Worm (Caenorhabditis elegans): Measurements from ENCODE around the gene F55G1.15.
A peak's percentile ranks its signal among the peaks of the same experiment; 100 is the strongest.

Gene F55G1.15

DNA sequence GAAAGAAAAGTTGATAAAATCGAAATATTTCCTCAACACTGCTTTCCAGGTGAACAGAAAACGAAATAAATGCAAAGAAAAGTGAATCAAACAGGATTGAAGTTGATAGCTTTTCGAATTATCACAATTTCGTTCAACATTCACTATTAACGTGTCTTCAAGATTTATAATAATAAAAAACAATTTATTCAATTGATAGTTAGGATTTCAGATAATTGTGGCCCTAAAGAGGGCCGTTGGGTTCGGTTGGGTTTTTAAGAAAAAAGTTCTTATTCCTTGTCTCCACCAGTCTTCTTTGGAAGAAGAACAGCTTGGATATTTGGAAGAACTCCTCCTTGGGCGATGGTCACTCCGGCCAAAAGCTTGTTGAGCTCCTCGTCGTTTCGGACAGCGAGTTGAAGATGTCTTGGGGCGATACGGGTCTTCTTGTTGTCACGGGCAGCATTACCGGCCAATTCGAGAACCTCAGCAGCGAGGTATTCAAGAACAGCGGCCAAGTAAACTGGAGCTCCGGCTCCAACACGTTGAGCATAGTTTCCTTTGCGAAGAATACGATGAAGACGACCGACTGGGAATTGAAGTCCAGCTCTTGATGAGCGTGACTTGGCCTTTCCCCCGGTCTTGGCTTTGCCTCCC lies 15.6 kb downstream of the F55G1.15 start:
- peak; percentile 69 for TF ChIP-seq ama-1 (optimal IDR thresholded peaks at IDR 0.05)
- TF ChIP-seq sea-1 (GFP tag; conservative IDR thresholded peaks at IDR 0.05), result peak; percentile 76
- TF ChIP-seq flt-1 (GFP tag; IDR thresholded peaks at IDR 0.05), result peak; percentile 39; the same call in 1 of the 2 replicates
- peak; percentile 39 for TF ChIP-seq aly-1 (tag; optimal IDR thresholded peaks at IDR 0.05)
- TF ChIP-seq tbx-11 (GFP tag; IDR thresholded peaks at IDR 0.05), result peak; percentile 8; the same call in 1 of the 2 replicates

ce11 chrIV:7478134-7478533 lies 23.1 kb downstream of the F55G1.15 start, which contains the start of gene rod-1:
rod-1 (plus strand) TSS chrIV:7478452.
- no peak for TF ChIP-seq flt-1 (GFP tag; IDR thresholded peaks at IDR 0.05)
- no peak for TF ChIP-seq tbx-11 (GFP tag; IDR thresholded peaks at IDR 0.05)
- no peak for TF ChIP-seq scrt-1 (GFP tag; IDR thresholded peaks at IDR 0.05)
- TF ChIP-seq F13C5.2 (tag; optimal IDR thresholded peaks at IDR 0.05), result no peak
- no peak for TF ChIP-seq ets-7 (tag; optimal IDR thresholded peaks at IDR 0.05)
- TF ChIP-seq ceh-13 (GFP tag; optimal IDR thresholded peaks at IDR 0.05), result no peak
- TF ChIP-seq aly-1 (tag; optimal IDR thresholded peaks at IDR 0.05), result no peak
- no peak for TF ChIP-seq B0310.2 (tag; optimal IDR thresholded peaks at IDR 0.05)
- TF ChIP-seq tbx-37 (GFP tag; conservative IDR thresholded peaks at IDR 0.05), result no peak
- TF ChIP-seq tra-4 (tag; optimal IDR thresholded peaks at IDR 0.05), result no peak
- TF ChIP-seq hnd-1 (tag; optimal IDR thresholded peaks at IDR 0.05), result no peak

DNA sequence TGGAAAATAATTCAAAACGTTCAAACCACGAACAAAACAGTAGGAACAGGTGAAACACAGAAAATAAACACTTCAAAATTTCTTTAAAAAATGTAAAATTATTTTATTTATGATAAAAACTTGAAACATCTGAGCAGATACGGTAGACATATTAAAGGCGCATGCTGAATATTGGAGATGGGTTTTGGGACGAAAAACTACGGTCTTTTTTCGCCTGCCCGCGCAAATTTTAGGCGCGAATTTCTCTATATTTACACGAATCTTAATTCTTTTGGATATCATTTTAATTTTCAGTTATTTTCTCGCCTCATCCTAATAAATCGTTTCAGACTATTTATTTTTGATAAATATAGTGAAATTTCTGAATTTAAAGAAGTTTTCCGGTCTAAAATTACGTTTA lies 23.5 kb downstream of the F55G1.15 start:
- TF ChIP-seq flt-1 (GFP tag; IDR thresholded peaks at IDR 0.05) (no peak), hmg-4 (GFP tag; optimal IDR thresholded peaks at IDR 0.05) (no peak), ama-1 (optimal IDR thresholded peaks at IDR 0.05) (no peak), scrt-1 (GFP tag; IDR thresholded peaks at IDR 0.05) (no peak), hmbx-1 (tag; optimal IDR thresholded peaks at IDR 0.05) (no peak), ets-7 (tag; optimal IDR thresholded peaks at IDR 0.05) (no peak)

DNA sequence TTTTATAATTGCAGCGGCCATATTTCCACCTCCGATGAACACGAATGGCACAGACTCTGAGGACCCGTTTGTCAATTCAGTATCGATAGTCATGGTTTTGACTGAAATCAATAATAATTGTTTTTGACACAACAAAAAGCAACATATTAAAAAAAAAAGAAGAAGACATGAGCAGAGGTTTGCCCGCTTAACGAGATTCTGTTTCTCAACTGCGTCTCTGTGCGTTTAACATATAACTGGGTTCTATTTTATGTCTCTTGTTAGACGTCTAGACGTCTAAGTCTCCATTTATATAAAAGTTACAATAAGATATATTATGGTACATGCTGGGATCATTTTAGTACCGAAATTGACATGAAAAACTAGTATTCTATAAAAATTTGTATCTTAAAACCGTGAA lies 24.0 kb downstream of the F55G1.15 start, which contains the start of gene pycr-4:
pycr-4 (minus strand) TSS at position 101 of the 400 bp plus-strand sequence.
- TF ChIP-seq pes-1 (GFP tag; IDR thresholded peaks at IDR 0.05) (no peak), aly-1 (tag; optimal IDR thresholded peaks at IDR 0.05) (no peak), sea-1 (GFP tag; conservative IDR thresholded peaks at IDR 0.05) (no peak), ceh-36 (tag; optimal IDR thresholded peaks at IDR 0.05) (no peak), ceh-13 (GFP tag; optimal IDR thresholded peaks at IDR 0.05) (no peak), tbx-11 (GFP tag; IDR thresholded peaks at IDR 0.05) (no peak), tra-4 (tag; optimal IDR thresholded peaks at IDR 0.05) (no peak), flt-1 (GFP tag; IDR thresholded peaks at IDR 0.05) (no peak), ama-1 (optimal IDR thresholded peaks at IDR 0.05) (no peak), ets-7 (tag; optimal IDR thresholded peaks at IDR 0.05) (no peak), tbx-37 (GFP tag; conservative IDR thresholded peaks at IDR 0.05) (no peak), hmbx-1 (tag; optimal IDR thresholded peaks at IDR 0.05) (no peak), hmg-4 (GFP tag; optimal IDR thresholded peaks at IDR 0.05) (no peak), hnd-1 (tag; optimal IDR thresholded peaks at IDR 0.05) (no peak), scrt-1 (GFP tag; IDR thresholded peaks at IDR 0.05) (no peak)

- no peak for TF ChIP-seq sea-1 (GFP tag; conservative IDR thresholded peaks at IDR 0.05)
- TF ChIP-seq hmbx-1 (tag; optimal IDR thresholded peaks at IDR 0.05), result no peak
- TF ChIP-seq flt-1 (GFP tag; IDR thresholded peaks at IDR 0.05), result no peak
- no peak for TF ChIP-seq hmg-4 (GFP tag; optimal IDR thresholded peaks at IDR 0.05)
- TF ChIP-seq aly-1 (tag; optimal IDR thresholded peaks at IDR 0.05), result no peak
- no peak for TF ChIP-seq tbx-11 (GFP tag; IDR thresholded peaks at IDR 0.05)
- no peak for TF ChIP-seq B0310.2 (tag; optimal IDR thresholded peaks at IDR 0.05)
These were observed 26.4 kb downstream of the F55G1.15 start, which contains the start of gene slc-25A18.2 for ce11 chrIV:7474826-7475225. slc-25A18.2 (plus strand) TSS chrIV:7475041.

- TF ChIP-seq ama-1 (optimal IDR thresholded peaks at IDR 0.05) (no peak), tbx-11 (GFP tag; IDR thresholded peaks at IDR 0.05) (no peak), B0310.2 (tag; optimal IDR thresholded peaks at IDR 0.05) (no peak), aly-1 (tag; optimal IDR thresholded peaks at IDR 0.05) (no peak), flt-1 (GFP tag; IDR thresholded peaks at IDR 0.05) (no peak), hmbx-1 (tag; optimal IDR thresholded peaks at IDR 0.05) (no peak), ceh-13 (GFP tag; optimal IDR thresholded peaks at IDR 0.05) (no peak), hnd-1 (tag; optimal IDR thresholded peaks at IDR 0.05) (no peak), tbx-37 (GFP tag; conservative IDR thresholded peaks at IDR 0.05) (no peak), pes-1 (GFP tag; IDR thresholded peaks at IDR 0.05) (no peak), ceh-36 (tag; optimal IDR thresholded peaks at IDR 0.05) (no peak), scrt-1 (GFP tag; IDR thresholded peaks at IDR 0.05) (no peak), F13C5.2 (tag; optimal IDR thresholded peaks at IDR 0.05) (no peak), hmg-4 (GFP tag; optimal IDR thresholded peaks at IDR 0.05) (no peak), sea-1 (GFP tag; conservative IDR thresholded peaks at IDR 0.05) (no peak)
These were observed 28.0 kb downstream of the F55G1.15 start, which contains the start of the genes plk-3 and F55G1.6 for ce11 chrIV:7473159-7473649. plk-3 (minus strand) TSS chrIV:7473209. F55G1.6 (plus strand) TSS chrIV:7473517.

DNA sequence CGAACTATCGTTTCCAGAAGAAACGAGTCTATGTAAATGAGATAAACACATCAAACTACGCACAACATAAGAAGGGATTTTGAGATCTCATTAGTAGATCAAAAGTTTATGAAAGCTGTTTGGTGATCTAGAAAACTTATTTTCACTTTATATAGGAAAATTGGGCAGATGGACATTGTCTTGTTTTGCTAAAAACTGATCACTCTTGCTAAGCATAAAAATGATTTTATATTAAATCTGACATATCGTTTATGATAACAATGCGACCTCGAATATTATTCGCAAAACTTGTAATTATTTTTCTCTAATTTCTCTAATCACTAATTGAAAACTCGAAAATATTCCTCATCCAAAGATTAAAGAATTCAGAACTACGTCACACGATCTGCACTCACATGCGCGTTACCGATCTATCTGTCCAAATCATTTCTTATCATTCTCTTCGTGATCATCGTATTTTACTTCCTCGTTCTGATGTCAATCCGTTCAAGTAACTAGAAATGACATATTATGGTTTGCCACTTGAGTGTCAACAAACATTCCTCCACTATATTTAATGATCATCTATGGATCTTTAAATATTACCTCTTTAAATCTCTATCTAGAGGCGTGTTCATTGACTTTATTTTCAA lies 31.3 kb downstream of the F55G1.15 start, which contains the start of gene F55G1.7:
F55G1.7 (minus strand) TSS at position 51 of the 632 bp plus-strand sequence.
- TF ChIP-seq ceh-36 (tag; optimal IDR thresholded peaks at IDR 0.05) (no peak), ama-1 (optimal IDR thresholded peaks at IDR 0.05) (no peak)

DNA sequence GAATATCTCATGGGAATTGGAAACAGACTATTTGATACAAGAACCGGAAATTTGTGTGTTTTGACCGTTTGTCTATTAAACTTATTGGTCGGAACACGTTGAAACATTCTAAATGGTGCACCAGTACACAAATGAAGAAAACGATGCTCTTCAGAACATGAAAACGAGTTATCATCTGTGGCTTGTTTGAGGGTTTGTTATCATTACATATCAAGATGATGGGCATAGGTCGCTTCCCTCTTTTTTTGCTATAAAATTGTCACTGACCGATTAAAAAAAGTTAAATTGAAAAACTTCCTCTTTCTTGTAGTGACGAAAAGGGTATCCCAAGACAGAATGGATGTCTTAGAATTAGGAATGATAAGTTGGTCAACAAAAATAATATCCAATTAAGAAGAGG lies 32.6 kb downstream of the F55G1.15 start:
- TF ChIP-seq ceh-36 (tag; optimal IDR thresholded peaks at IDR 0.05) (no peak), hmg-4 (GFP tag; optimal IDR thresholded peaks at IDR 0.05) (no peak), tbx-11 (GFP tag; IDR thresholded peaks at IDR 0.05) (no peak), ceh-13 (GFP tag; optimal IDR thresholded peaks at IDR 0.05) (no peak), ama-1 (optimal IDR thresholded peaks at IDR 0.05) (no peak), sea-1 (GFP tag; conservative IDR thresholded peaks at IDR 0.05) (no peak), pes-1 (GFP tag; IDR thresholded peaks at IDR 0.05) (no peak), aly-1 (tag; optimal IDR thresholded peaks at IDR 0.05) (no peak), tra-4 (tag; optimal IDR thresholded peaks at IDR 0.05) (no peak), B0310.2 (tag; optimal IDR thresholded peaks at IDR 0.05) (no peak), hnd-1 (tag; optimal IDR thresholded peaks at IDR 0.05) (no peak), ets-7 (tag; optimal IDR thresholded peaks at IDR 0.05) (no peak), flt-1 (GFP tag; IDR thresholded peaks at IDR 0.05) (no peak)
